Worm (Caenorhabditis elegans) whole organism, L4/young adult: ENCODE results near the gene trpp-5.

Experiments used
- dao-5 ChIP-seq: sonication (generic microtip); optimal IDR thresholded peaks from 2 replicates; lab custom pipeline; 2016; ENCODE audit warnings: missing genotype, missing genetic modification characterization, moderate library complexity, missing compliant biosample characterization
- him-1 ChIP-seq: sonication (generic microtip); optimal IDR thresholded peaks from 2 replicates; lab custom pipeline; 2016; ENCODE audit warnings: missing genotype, missing genetic modification reagents, missing genetic modification characterization, missing compliant biosample characterization

- TF ChIP-seq him-1 (tag; lab: Kevin White, UChicago) = no peak
- TF ChIP-seq dao-5 (tag; lab: Kevin White, UChicago) = no peak
Measured at ce11 chrII:12202921-12203320, 740 bp upstream of the trpp-5 start, which contains the start of gene aqp-12.
